Worm (Caenorhabditis elegans): ENCODE data around the gene clec-207.

Gene clec-207

DNA sequence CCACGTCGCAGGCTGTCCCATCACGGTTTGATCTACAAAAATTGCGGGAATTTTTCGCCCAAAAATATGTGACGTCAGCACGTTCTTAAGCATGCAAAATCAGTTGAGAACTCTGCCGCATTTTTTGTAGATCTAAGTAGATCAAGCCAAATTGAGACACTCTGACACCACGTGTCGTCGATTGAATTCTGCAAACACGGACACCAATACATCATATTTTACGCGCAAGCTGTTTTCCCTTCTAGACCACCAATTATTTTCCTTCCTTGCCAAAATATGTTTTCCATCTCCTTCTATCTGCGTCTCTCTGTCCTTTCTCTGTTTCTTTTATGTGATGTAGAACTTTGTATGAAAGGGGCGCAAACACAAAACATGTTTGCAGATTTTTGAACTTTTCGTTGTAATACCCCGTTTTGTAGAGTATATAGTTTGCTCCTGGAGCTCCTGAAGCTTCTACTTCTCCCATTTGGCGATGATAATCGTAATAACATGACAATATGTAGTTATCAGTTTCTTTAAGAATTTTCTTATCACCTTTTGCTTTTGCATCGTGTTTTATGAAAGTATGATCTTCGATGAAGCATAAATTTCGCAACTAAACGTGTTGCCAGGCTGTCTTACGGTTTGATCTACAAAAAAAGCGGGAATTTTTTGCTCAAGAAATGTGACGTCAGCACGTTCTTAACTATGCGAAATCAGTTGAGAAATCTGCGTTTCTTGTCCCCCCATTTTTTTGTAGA lies 39.9 kb upstream of the clec-207 start (continued):
- TF ChIP-seq ceh-90 (tag; optimal IDR thresholded peaks at IDR 0.05) (no peak), elt-2 (tag; optimal IDR thresholded peaks at IDR 0.05) (peak; percentile 12), aha-1 (tag; optimal IDR thresholded peaks at IDR 0.05) (no peak), hpl-2 (GFP tag; optimal IDR thresholded peaks at IDR 0.05) (no peak), aly-2 (tag; optimal IDR thresholded peaks at IDR 0.05) (no peak), sox-4 (tag; optimal IDR thresholded peaks at IDR 0.05) (no peak), fos-1 (tag; optimal IDR thresholded peaks at IDR 0.05) (no peak), ceh-88 (GFP tag; IDR thresholded peaks at IDR 0.05) (no peak), blmp-1 (tag; optimal IDR thresholded peaks at IDR 0.05) (peak; percentile 47), Y116A8C.19 (tag; optimal IDR thresholded peaks at IDR 0.05; ENCODE audit: borderline replicate concordance) (no peak), snu-23 (GFP tag; optimal IDR thresholded peaks at IDR 0.05) (peak; percentile 33), nhr-11 (tag; optimal IDR thresholded peaks at IDR 0.05) (no peak), nhr-76 (tag; optimal IDR thresholded peaks at IDR 0.05) (no peak), mdl-1 (tag; optimal IDR thresholded peaks at IDR 0.05) (no peak), pag-3 (tag; optimal IDR thresholded peaks at IDR 0.05; ENCODE audit: borderline replicate concordance, insufficient read depth) (no peak), grh-1 (GFP tag; IDR thresholded peaks at IDR 0.05) (no peak), irx-1 (tag; optimal IDR thresholded peaks at IDR 0.05) (no peak), snpc-4 (tag; optimal IDR thresholded peaks at IDR 0.05) (no peak), zag-1 (tag; optimal IDR thresholded peaks at IDR 0.05) (no peak), lsy-2 (tag; optimal IDR thresholded peaks at IDR 0.05) (peak in 1 of 2 experiments; percentile 20), pqm-1 (tag; optimal IDR thresholded peaks at IDR 0.05) (no peak), C34B4.2 (tag; optimal IDR thresholded peaks at IDR 0.05) (no peak), tlp-1 (tag; optimal IDR thresholded peaks at IDR 0.05) (no peak), vab-15 (tag; optimal IDR thresholded peaks at IDR 0.05) (no peak), alr-1 (tag; optimal IDR thresholded peaks at IDR 0.05; ENCODE audit: borderline replicate concordance) (no peak), elt-3 (tag; optimal IDR thresholded peaks at IDR 0.05) (no peak), nhr-47 (tag; optimal IDR thresholded peaks at IDR 0.05) (no peak), C16A3.4 (tag; optimal IDR thresholded peaks at IDR 0.05) (no peak), pax-3 (tag; optimal IDR thresholded peaks at IDR 0.05) (no peak), rnt-1 (tag; optimal IDR thresholded peaks at IDR 0.05) (no peak), dsc-1 (tag; optimal IDR thresholded peaks at IDR 0.05) (peak; percentile 15), fkh-10 (GFP tag; optimal IDR thresholded peaks at IDR 0.05) (no peak)

DNA sequence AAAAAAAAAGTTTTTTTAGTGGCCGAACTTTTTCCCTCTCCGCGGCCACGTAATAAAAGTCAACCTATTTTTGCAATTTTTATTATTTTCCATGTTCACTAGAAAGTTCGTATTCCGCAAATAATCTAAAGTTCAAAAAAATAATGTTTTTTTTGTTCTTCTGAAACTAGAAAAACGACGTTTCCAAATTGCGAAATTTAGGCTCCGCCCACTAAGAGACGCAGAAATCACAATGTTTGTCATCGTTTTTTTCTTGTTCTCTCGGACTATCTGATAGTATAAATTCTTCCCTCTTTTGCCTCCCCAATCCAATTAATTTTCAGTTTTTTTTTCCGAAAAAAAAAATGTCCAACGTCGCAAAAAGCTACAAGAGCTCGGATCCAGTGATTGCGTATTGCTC lies 38.5 kb upstream of the clec-207 start, which contains the start of gene comt-3:
Gene comt-3, plus strand, starts transcription at position 214 of the 400 bp plus-strand sequence.
- TF ChIP-seq tbx-2 (tag; optimal IDR thresholded peaks at IDR 0.05) (no peak), ceh-63 (GFP tag; optimal IDR thresholded peaks at IDR 0.05) (no peak), mep-1 (tag; optimal IDR thresholded peaks at IDR 0.05) (no peak), skn-1 (tag; optimal IDR thresholded peaks at IDR 0.05) (peak; percentile 99), nhr-71 (tag; optimal IDR thresholded peaks at IDR 0.05) (peak; percentile 8), nhr-20 (tag; optimal IDR thresholded peaks at IDR 0.05) (peak; percentile 39), zip-4 (GFP tag; optimal IDR thresholded peaks at IDR 0.05) (peak; percentile 22), efl-1 (optimal IDR thresholded peaks at IDR 0.05) (no peak), efl-1 (GFP tag; optimal IDR thresholded peaks at IDR 0.05 in 1 of 2) (peak in 1 of 2 experiments; percentile 24), lin-35 (GFP tag; optimal IDR thresholded peaks at IDR 0.05) (peak in 1 of 2 experiments; percentile 3)

Data from whole organism, L1 larva.